Worm (Caenorhabditis elegans) whole organism, early embryonic: Measurements from ENCODE around the gene C29E4.17.

Experiments used
- B0310.2 ChIP-seq: sonication (generic microtip); optimal IDR thresholded peaks from 2 replicates; lab custom pipeline; 2016; ENCODE audit warnings: mild to moderate bottlenecking, missing genetic modification characterization, missing compliant biosample characterization
- F13C5.2 ChIP-seq: sonication (generic microtip); optimal IDR thresholded peaks from 2 replicates; lab custom pipeline; 2017; ENCODE audit warnings: mild to moderate bottlenecking, missing genetic modification characterization, inconsistent platforms, missing compliant biosample characterization
- ama-1 ChIP-seq: fragments of 150-350 bp; optimal IDR thresholded peaks from 2 replicates; lab custom pipeline; 2014
- ceh-36 ChIP-seq: sonication (generic microtip); optimal IDR thresholded peaks from 2 replicates; lab custom pipeline; 2016; ENCODE audit warnings: missing genetic modification characterization, inconsistent platforms, missing compliant biosample characterization
- ets-7 ChIP-seq: sonication (generic microtip); optimal IDR thresholded peaks from 2 replicates; lab custom pipeline; 2016; ENCODE audit warnings: missing genotype, missing genetic modification characterization, missing compliant biosample characterization
- flt-1 ChIP-seq: fragments of 200-800 bp; sonication (Bioruptor generic); IDR thresholded peaks from 2 replicates; pipeline ENCODE4 v1.3.6; 2022; ENCODE audit warnings: missing genetic modification characterization, missing compliant biosample characterization
- hmg-4 ChIP-seq: fragments of 200-800 bp; sonication (Bioruptor generic); optimal IDR thresholded peaks from 2 replicates; lab custom pipeline; 2018; ENCODE audit warnings: mild to moderate bottlenecking, missing genetic modification characterization, missing compliant biosample characterization
- hnd-1 ChIP-seq: sonication (generic microtip); optimal IDR thresholded peaks from 2 replicates; lab custom pipeline; 2016; ENCODE audit warnings: missing genetic modification characterization, missing compliant biosample characterization
- pes-1 ChIP-seq: fragments of 200-800 bp; sonication (Bioruptor generic); IDR thresholded peaks from 2 replicates; pipeline ENCODE4 v1.3.6; 2022; ENCODE audit warnings: missing genetic modification reagents, missing genetic modification characterization, missing compliant biosample characterization
- scrt-1 ChIP-seq: fragments of 200-800 bp; sonication (Bioruptor generic); IDR thresholded peaks from 2 replicates; pipeline ENCODE4 v1.3.6; 2022; ENCODE audit warnings: missing genetic modification characterization, missing compliant biosample characterization
- sea-1 ChIP-seq: fragments of 200-800 bp; sonication (Bioruptor generic); conservative IDR thresholded peaks from 2 replicates; pipeline ENCODE4 v1.3.6; 2022; ENCODE audit warnings: missing genetic modification characterization, missing compliant biosample characterization

DNA sequence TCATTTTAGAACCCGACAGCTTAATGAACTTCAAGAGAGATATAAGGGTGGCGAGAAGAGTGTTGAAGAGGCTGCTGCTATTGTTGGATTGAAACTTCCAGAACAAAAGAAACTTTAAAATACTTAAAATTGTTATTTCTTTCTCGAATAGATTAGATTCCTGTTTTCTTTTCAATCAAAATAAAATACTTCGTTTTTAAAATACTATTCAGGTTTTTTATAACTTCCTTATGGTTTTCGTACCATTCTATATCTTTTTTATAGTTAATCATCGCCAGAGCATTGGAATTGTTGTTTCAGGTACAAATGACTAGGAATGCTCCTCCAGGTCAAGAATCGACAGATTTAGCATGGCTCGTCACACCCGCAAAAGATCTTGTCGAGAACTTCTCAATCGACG, 19.1 kb downstream of the C29E4.17 start, which contains the start of gene kle-2:
- TF ChIP-seq ama-1 (no peak), ceh-36 (no peak), B0310.2 (tag; lab: Kevin White, UChicago) (no peak), hmg-4 (GFP tag; lab: Kevin White, UChicago) (no peak), F13C5.2 (tag; lab: Kevin White, UChicago) (no peak), pes-1 (GFP tag; lab: Robert Waterston, UW) (no peak), ets-7 (no peak), scrt-1 (no peak), flt-1 (GFP tag; lab: Robert Waterston, UW) (no peak), hnd-1 (no peak), sea-1 (no peak)
